Fruit fly (Drosophila melanogaster) whole organism, prepupa: ENCODE data around the gene Hsp26.

Source experiments
- Blimp-1 ChIP-seq: fragments of 200-800 bp; sonication (Bioruptor generic); optimal IDR thresholded peaks from 3 replicates; lab custom pipeline; 2017; ENCODE audit warnings: missing biosample characterization, missing genetic modification characterization, mild to moderate bottlenecking, moderate library complexity, missing genetic modification reagents
- CG10631 ChIP-seq: fragments of 200-800 bp; sonication (Bioruptor generic); optimal IDR thresholded peaks from 2 replicates; lab custom pipeline; 2016; ENCODE audit warnings: missing biosample characterization, missing genetic modification characterization
- CG10669 ChIP-seq: fragments of 200-800 bp; sonication (Bioruptor generic); optimal IDR thresholded peaks from 3 replicates; lab custom pipeline; 2018; ENCODE audit warnings: missing biosample characterization, mild to moderate bottlenecking, missing genetic modification characterization, moderate library complexity
- CG11762 ChIP-seq: fragments of 200-800 bp; sonication (Bioruptor generic); optimal IDR thresholded peaks from 3 replicates; lab custom pipeline; 2016; ENCODE audit warnings: missing biosample characterization, missing genetic modification characterization; ENCODE audit not compliant: insufficient read depth
- CG11902 ChIP-seq: fragments of 200-800 bp; sonication (Bioruptor generic); optimal IDR thresholded peaks from 3 replicates; lab custom pipeline; 2016; ENCODE audit warnings: missing biosample characterization, missing genetic modification characterization
- CG15336 ChIP-seq: fragments of 200-800 bp; sonication (Bioruptor generic); IDR thresholded peaks from 2 replicates; pipeline ENCODE4 v1.3.6; 2022; ENCODE audit warnings: missing biosample characterization, missing genetic modification characterization
- CG1621 ChIP-seq: fragments of 200-800 bp; sonication (Bioruptor generic); optimal IDR thresholded peaks from 3 replicates; lab custom pipeline; 2018; ENCODE audit warnings: missing biosample characterization, mild to moderate bottlenecking, missing genetic modification characterization
- CG16779 ChIP-seq: fragments of 200-800 bp; sonication (Bioruptor generic); optimal IDR thresholded peaks from 3 replicates; lab custom pipeline; 2017; ENCODE audit warnings: missing biosample characterization, mild to moderate bottlenecking, missing genetic modification characterization
- CG31627 ChIP-seq: fragments of 200-800 bp; sonication (Bioruptor generic); optimal IDR thresholded peaks from 3 replicates; lab custom pipeline; 2016; ENCODE audit warnings: missing biosample characterization, missing genetic modification characterization
- CG32006 ChIP-seq: fragments of 200-800 bp; sonication (Bioruptor generic); optimal IDR thresholded peaks from 3 replicates; lab custom pipeline; 2017; ENCODE audit warnings: missing biosample characterization, mild to moderate bottlenecking, missing genetic modification characterization
- CG34406 ChIP-seq: fragments of 200-800 bp; sonication (Bioruptor generic); optimal IDR thresholded peaks from 3 replicates; lab custom pipeline; 2016; ENCODE audit warnings: missing biosample characterization, missing genetic modification characterization
- CG3919 ChIP-seq: fragments of 200-800 bp; sonication (Bioruptor generic); optimal IDR thresholded peaks from 3 replicates; lab custom pipeline; 2016; ENCODE audit warnings: missing biosample characterization, missing genetic modification characterization
- CG4318 ChIP-seq: fragments of 200-800 bp; sonication (Bioruptor generic); optimal IDR thresholded peaks from 3 replicates; lab custom pipeline; 2017; ENCODE audit warnings: missing biosample characterization, mild to moderate bottlenecking, missing genetic modification characterization
- CG6163 ChIP-seq: fragments of 200-800 bp; sonication (Bioruptor generic); IDR thresholded peaks from 3 replicates; pipeline ENCODE4 v1.3.6; 2022; ENCODE audit warnings: missing biosample characterization, missing genetic modification characterization
- CG6276 ChIP-seq: fragments of 200-800 bp; sonication (Bioruptor generic); optimal IDR thresholded peaks from 2 replicates; lab custom pipeline; 2017; ENCODE audit warnings: missing biosample characterization, mild to moderate bottlenecking, missing genetic modification characterization
- CG6792 ChIP-seq: fragments of 200-800 bp; sonication (Bioruptor generic); optimal IDR thresholded peaks from 3 replicates; lab custom pipeline; 2016; ENCODE audit warnings: missing biosample characterization, missing genetic modification characterization
- CG6808 ChIP-seq: fragments of 200-800 bp; sonication (Bioruptor generic); optimal IDR thresholded peaks from 3 replicates; lab custom pipeline; 2017; ENCODE audit warnings: missing biosample characterization, missing genetic modification characterization, mild to moderate bottlenecking, moderate library complexity, missing genetic modification reagents
- CG6854 ChIP-seq: fragments of 200-800 bp; sonication (Bioruptor generic); optimal IDR thresholded peaks from 2 replicates; lab custom pipeline; 2017; ENCODE audit warnings: missing biosample characterization, mild to moderate bottlenecking, missing genetic modification characterization
- CG7368 ChIP-seq: fragments of 200-800 bp; sonication (Bioruptor generic); optimal IDR thresholded peaks from 3 replicates; lab custom pipeline; 2016; ENCODE audit warnings: missing biosample characterization, missing genetic modification characterization
- CG8119 ChIP-seq: fragments of 200-800 bp; sonication (Bioruptor generic); IDR thresholded peaks from 3 replicates; pipeline ENCODE4 v1.3.6; 2022; ENCODE audit warnings: missing biosample characterization, missing genetic modification characterization
- CG8319 ChIP-seq: fragments of 200-800 bp; sonication (Bioruptor generic); optimal IDR thresholded peaks from 3 replicates; lab custom pipeline; 2016; ENCODE audit warnings: missing biosample characterization, missing genetic modification characterization
- CG8632 ChIP-seq: fragments of 200-800 bp; sonication (Bioruptor generic); optimal IDR thresholded peaks from 3 replicates; lab custom pipeline; 2016; ENCODE audit warnings: missing biosample characterization, missing genetic modification characterization
- CG9139 ChIP-seq: fragments of 200-800 bp; sonication (Bioruptor generic); optimal IDR thresholded peaks from 3 replicates; lab custom pipeline; 2017; ENCODE audit warnings: missing biosample characterization, mild to moderate bottlenecking, missing genetic modification characterization
- Eip75B ChIP-seq: fragments of 200-800 bp; sonication (Bioruptor generic); optimal IDR thresholded peaks from 3 replicates; lab custom pipeline; 2016; ENCODE audit warnings: missing biosample characterization, missing genetic modification characterization
- Eip78C ChIP-seq: fragments of 200-800 bp; sonication (Bioruptor generic); peaks from one replicate; lab custom pipeline; 2016; ENCODE audit warnings: missing biosample characterization, missing genetic modification characterization
- Ets21C ChIP-seq: fragments of 200-800 bp; sonication (Bioruptor generic); optimal IDR thresholded peaks from 3 replicates; lab custom pipeline; 2016; ENCODE audit warnings: missing biosample characterization, missing genetic modification characterization
- Ets96B ChIP-seq: fragments of 200-800 bp; optimal IDR thresholded peaks from 2 replicates; lab custom pipeline; 2019; ENCODE audit warnings: missing biosample characterization, mild to moderate bottlenecking, missing genetic modification characterization, moderate library complexity
- Gug ChIP-seq: fragments of 200-800 bp; sonication (Bioruptor generic); IDR thresholded peaks from 2 replicates; pipeline ENCODE4 v1.3.6; 2022; ENCODE audit warnings: missing biosample characterization, missing genetic modification characterization
- Hr39 ChIP-seq: fragments of 200-800 bp; sonication (Bioruptor generic); optimal IDR thresholded peaks from 2 replicates; lab custom pipeline; 2016; ENCODE audit warnings: missing biosample characterization, missing genetic modification characterization
- Met ChIP-seq: fragments of 200-800 bp; sonication (Bioruptor generic); optimal IDR thresholded peaks from 3 replicates; lab custom pipeline; 2016; ENCODE audit warnings: missing biosample characterization, missing genetic modification characterization
- OdsH ChIP-seq: fragments of 200-800 bp; sonication (Bioruptor generic); optimal IDR thresholded peaks from 3 replicates; lab custom pipeline; 2016; ENCODE audit warnings: missing biosample characterization, missing genetic modification characterization
- Sox102F ChIP-seq: fragments of 200-800 bp; sonication (Bioruptor generic); optimal IDR thresholded peaks from 2 replicates; lab custom pipeline; 2016; ENCODE audit warnings: missing biosample characterization, mild to moderate bottlenecking, missing genetic modification characterization
- Sox14 ChIP-seq: fragments of 200-800 bp; sonication (Bioruptor generic); optimal IDR thresholded peaks from 3 replicates; lab custom pipeline; 2016; ENCODE audit warnings: missing biosample characterization, missing genetic modification characterization
- Sox15 ChIP-seq: fragments of 200-800 bp; sonication (Bioruptor generic); optimal IDR thresholded peaks from 3 replicates; lab custom pipeline; 2016; ENCODE audit warnings: missing biosample characterization, missing genetic modification characterization
- achi ChIP-seq: fragments of 200-800 bp; sonication (Bioruptor generic); optimal IDR thresholded peaks from 3 replicates; lab custom pipeline; 2016; ENCODE audit warnings: missing biosample characterization, missing genetic modification characterization
- acj6 ChIP-seq: fragments of 200-800 bp; sonication (Bioruptor generic); optimal IDR thresholded peaks from 3 replicates; lab custom pipeline; 2016; ENCODE audit warnings: missing biosample characterization, missing genetic modification characterization
- cyc ChIP-seq: fragments of 200-800 bp; sonication (Bioruptor generic); optimal IDR thresholded peaks from 3 replicates; lab custom pipeline; 2016; ENCODE audit warnings: missing biosample characterization, missing genetic modification characterization
- dac ChIP-seq: fragments of 200-800 bp; sonication (Bioruptor generic); optimal IDR thresholded peaks from 2 replicates; lab custom pipeline; 2017; ENCODE audit warnings: missing biosample characterization, mild to moderate bottlenecking, missing genetic modification characterization
- eg ChIP-seq: fragments of 200-800 bp; sonication (Bioruptor generic); IDR thresholded peaks from 3 replicates; pipeline ENCODE4 v1.3.6; 2022; ENCODE audit warnings: missing biosample characterization, missing genetic modification characterization
- esn ChIP-seq: fragments of 200-800 bp; sonication (Bioruptor generic); optimal IDR thresholded peaks from 2 replicates; lab custom pipeline; 2016; ENCODE audit warnings: missing biosample characterization, mild to moderate bottlenecking, missing genetic modification characterization, moderate library complexity
- fd59A ChIP-seq: fragments of 200-800 bp; sonication (Bioruptor generic); optimal IDR thresholded peaks from 2 replicates; lab custom pipeline; 2017; ENCODE audit warnings: missing biosample characterization, mild to moderate bottlenecking, missing genetic modification characterization, missing genetic modification reagents
- fd85E ChIP-seq: fragments of 200-800 bp; sonication (Bioruptor generic); optimal IDR thresholded peaks from 3 replicates; lab custom pipeline; 2016; ENCODE audit warnings: missing biosample characterization, missing genetic modification characterization
- fkh ChIP-seq: fragments of 200-800 bp; sonication (Bioruptor generic); optimal IDR thresholded peaks from 3 replicates; lab custom pipeline; 2017; ENCODE audit warnings: missing biosample characterization, mild to moderate bottlenecking, missing genetic modification characterization, moderate library complexity
- lz ChIP-seq: fragments of 200-800 bp; sonication (Bioruptor generic); optimal IDR thresholded peaks from 3 replicates; lab custom pipeline; 2016; ENCODE audit warnings: missing biosample characterization, missing genetic modification characterization
- net ChIP-seq: fragments of 200-800 bp; sonication (Bioruptor generic); optimal IDR thresholded peaks from 3 replicates; lab custom pipeline; 2016; ENCODE audit warnings: missing biosample characterization, missing genetic modification characterization
- pdm3 ChIP-seq: fragments of 200-800 bp; sonication (Bioruptor generic); optimal IDR thresholded peaks from 3 replicates; lab custom pipeline; 2016; ENCODE audit warnings: missing biosample characterization, missing genetic modification characterization
- salr ChIP-seq, 2 experiments: fragments of 200-800 bp; sonication (Bioruptor generic); optimal IDR thresholded peaks; 3 replicates each; lab custom pipeline; 2016 to 2018; ENCODE audit warnings: missing biosample characterization in 2 of 2, missing genetic modification characterization in 2 of 2, mild to moderate bottlenecking in 1 of 2
- ss ChIP-seq, 2 experiments: fragments of 200-800 bp; sonication (Bioruptor generic); optimal IDR thresholded peaks; 2 replicates in 1 of 2; 3 replicates in 1 of 2; lab custom pipeline; 2017 to 2018; ENCODE audit warnings: mild to moderate bottlenecking in 2 of 2, missing biosample characterization in 2 of 2, missing genetic modification characterization in 2 of 2, moderate library complexity in 1 of 2
- topi ChIP-seq: fragments of 200-800 bp; sonication (Bioruptor generic); optimal IDR thresholded peaks from 3 replicates; lab custom pipeline; 2016; ENCODE audit warnings: missing biosample characterization, missing genetic modification characterization
- vri ChIP-seq: fragments of 200-800 bp; sonication (Bioruptor generic); optimal IDR thresholded peaks from 3 replicates; lab custom pipeline; 2016; ENCODE audit warnings: missing biosample characterization, mild to moderate bottlenecking, missing genetic modification characterization

Gene Hsp26

DNA sequence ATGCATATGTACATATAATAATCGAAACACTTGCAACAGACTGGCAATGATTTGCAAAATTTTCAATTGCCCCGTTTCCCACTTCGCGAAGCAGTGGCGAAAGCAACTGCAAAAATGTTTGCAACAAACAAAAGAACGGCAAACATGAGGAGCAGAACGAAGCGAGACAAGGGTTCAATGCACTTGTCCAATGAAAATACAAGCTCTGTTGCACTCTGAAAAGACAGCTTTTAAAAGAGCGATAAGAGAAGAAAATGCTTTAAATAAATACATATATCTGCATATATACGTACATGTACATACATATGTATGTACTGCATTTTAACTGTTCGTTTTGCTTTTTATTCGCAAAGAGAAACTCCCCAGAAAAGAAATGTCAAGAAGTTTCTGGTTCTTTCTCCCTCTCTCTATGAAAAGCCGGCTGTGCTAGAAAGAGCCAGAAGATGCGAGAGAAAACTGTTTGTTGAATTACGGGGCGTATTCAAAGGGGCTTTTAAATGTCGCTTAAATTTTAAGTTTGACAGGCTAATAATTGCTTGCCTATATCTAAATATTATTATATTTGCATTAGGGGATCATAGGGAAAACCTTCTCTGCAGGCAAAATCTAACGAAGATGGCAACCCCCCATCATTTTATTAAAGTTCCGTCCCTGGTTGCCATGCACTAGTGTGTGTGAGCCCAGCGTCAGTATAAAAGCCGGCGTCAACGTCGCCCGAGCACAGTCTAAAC is 6.3 kb upstream of the Hsp26 start, which contains the start of gene Hsp27:
TSS of gene Hsp27 (plus strand) at position 719 of the 731 bp plus-strand sequence.
- TF ChIP-seq Eip78C = peak; percentile 100
- peak; percentile 100 for TF ChIP-seq CG8319 (GFP tag; lab: Kevin White, UChicago)
- peak; percentile 100 for TF ChIP-seq CG32006 (GFP tag; lab: Kevin White, UChicago)
- TF ChIP-seq esn (GFP tag; lab: Kevin White, UChicago) = peak; percentile 100
- peak; percentile 100 for TF ChIP-seq OdsH (GFP tag; lab: Kevin White, UChicago)
- TF ChIP-seq net (GFP tag; lab: Kevin White, UChicago) = peak; percentile 100
- TF ChIP-seq Gug = peak; percentile 100
- TF ChIP-seq Eip75B (GFP tag; lab: Kevin White, UChicago) = peak; percentile 100
- TF ChIP-seq CG6276 (GFP tag; lab: Kevin White, UChicago) = peak; percentile 100
- peak; percentile 99 for TF ChIP-seq CG6808 (GFP tag; lab: Kevin White, UChicago)
- TF ChIP-seq fkh (GFP tag; lab: Kevin White, UChicago) = peak; percentile 98
- peak; percentile 100 for TF ChIP-seq CG10631 (GFP tag; lab: Kevin White, UChicago)
- TF ChIP-seq CG3919 (GFP tag; lab: Kevin White, UChicago) = peak; percentile 100
- peak; percentile 100 for TF ChIP-seq topi
- TF ChIP-seq CG7368 (GFP tag; lab: Kevin White, UChicago) = peak; percentile 100
- TF ChIP-seq CG11902 (GFP tag; lab: Kevin White, UChicago) = peak; percentile 100
- TF ChIP-seq Sox102F (GFP tag; lab: Kevin White, UChicago) = peak; percentile 100
- TF ChIP-seq achi (GFP tag; lab: Kevin White, UChicago) = peak; percentile 99
- TF ChIP-seq CG34406 (GFP tag; lab: Kevin White, UChicago) = peak; percentile 100
- TF ChIP-seq Ets96B (tag; lab: Kevin White, UChicago) = peak; percentile 100
- TF ChIP-seq CG15336 = peak; percentile 100
- TF ChIP-seq Met = peak; percentile 100
- TF ChIP-seq lz (GFP tag; lab: Kevin White, UChicago) = peak; percentile 100
- TF ChIP-seq CG8119 (GFP tag; lab: Robert Waterston, UW) = peak; percentile 100
- peak; percentile 100 for TF ChIP-seq CG8632 (GFP tag; lab: Kevin White, UChicago)
- peak; percentile 100 for TF ChIP-seq acj6 (GFP tag; lab: Kevin White, UChicago)
- peak; percentile 99 for TF ChIP-seq Sox15
- TF ChIP-seq pdm3 (GFP tag; lab: Kevin White, UChicago) = peak; percentile 100
- peak; percentile 100 for TF ChIP-seq CG6163 (GFP tag; lab: Robert Waterston, UW)
- TF ChIP-seq Sox14 = peak; percentile 100
- TF ChIP-seq CG16779 (tag; lab: Kevin White, UChicago) = peak; percentile 99
- peak; percentile 99 for TF ChIP-seq ss (GFP tag; optimal IDR thresholded peaks at IDR 0.05; lab: Kevin White, UChicago)
- TF ChIP-seq salr (GFP tag; optimal IDR thresholded peaks at IDR 0.05; lab: Kevin White, UChicago) = peak; percentile 99 to 100
- peak; percentile 99 for TF ChIP-seq Hr39 (GFP tag; lab: Kevin White, UChicago)
- peak; percentile 99 for TF ChIP-seq CG1621
- TF ChIP-seq CG31627 = peak; percentile 99
- TF ChIP-seq fd85E (GFP tag; lab: Kevin White, UChicago) = peak; percentile 99
- TF ChIP-seq eg (GFP tag; lab: Robert Waterston, UW) = peak; percentile 100
- TF ChIP-seq CG6854 (GFP tag; lab: Kevin White, UChicago) = peak; percentile 100
- TF ChIP-seq CG11762 (GFP tag; lab: Kevin White, UChicago) = peak; percentile 100
- TF ChIP-seq CG6792 (GFP tag; lab: Kevin White, UChicago) = peak; percentile 100
- TF ChIP-seq CG10669 (GFP tag; lab: Kevin White, UChicago) = peak; percentile 100
- peak; percentile 100 for TF ChIP-seq dac (GFP tag; lab: Kevin White, UChicago)
- peak; percentile 99 for TF ChIP-seq CG9139 (GFP tag; lab: Kevin White, UChicago)
- TF ChIP-seq CG4318 (GFP tag; lab: Kevin White, UChicago) = peak; percentile 100
- peak; percentile 99 for TF ChIP-seq fd59A
- peak; percentile 100 for TF ChIP-seq cyc (GFP tag; lab: Kevin White, UChicago)
- TF ChIP-seq Blimp-1 (GFP tag; lab: Kevin White, UChicago) = peak; percentile 98
- peak; percentile 99 for TF ChIP-seq Ets21C (GFP tag; lab: Kevin White, UChicago)
- peak; percentile 99 for TF ChIP-seq vri (GFP tag; lab: Kevin White, UChicago)
